Fruit fly (Drosophila melanogaster): Measurements from ENCODE around the gene CG33722.

dm6 chr3R:8203367-8203766 lies 40.5 kb upstream of the CG33722 start:
- TF ChIP-seq CG14711 (tag; optimal IDR thresholded peaks at IDR 0.05), result no peak
- TF ChIP-seq ovo (GFP tag; optimal IDR thresholded peaks at IDR 0.05), result no peak
- no peak for TF ChIP-seq CG1620 (GFP tag; optimal IDR thresholded peaks at IDR 0.05)
- TF ChIP-seq CG7045 (GFP tag; optimal IDR thresholded peaks at IDR 0.05), result no peak
- no peak for TF ChIP-seq CG7101 (tag; optimal IDR thresholded peaks at IDR 0.05)
- TF ChIP-seq tj (GFP tag; optimal IDR thresholded peaks at IDR 0.05), result no peak
- TF ChIP-seq Hr96 (GFP tag; optimal IDR thresholded peaks at IDR 0.05), result no peak
- TF ChIP-seq pad (GFP tag; optimal IDR thresholded peaks at IDR 0.05), result no peak
- TF ChIP-seq kay (GFP tag; ENCODE audit: borderline replicate concordance), result no peak
- TF ChIP-seq cnc (optimal IDR thresholded peaks at IDR 0.05), result no peak
- no peak for TF ChIP-seq CG12768 (GFP tag; optimal IDR thresholded peaks at IDR 0.05)
- TF ChIP-seq Mnt (GFP tag; optimal IDR thresholded peaks at IDR 0.05), result no peak
- no peak for TF ChIP-seq Clk (GFP tag; optimal IDR thresholded peaks at IDR 0.05)
